Worm (Caenorhabditis elegans) whole organism, L4 larva: ENCODE data around the gene ZK177.3.
"Not testable (repeated sequence)": the region's sequence is repeated elsewhere in the genome, so short reads cannot be mapped to it uniquely, and the experiment has no call there.

Experiments used
- Y105C5A.15 ChIP-seq: fragments of 200-800 bp; sonication (Bioruptor generic); IDR thresholded peaks from 2 replicates; pipeline ENCODE4 v1.3.6; 2022; ENCODE audit warnings: missing genetic modification characterization, missing compliant biosample characterization
- pha-4 ChIP-seq, 2 experiments: fragments of 150-350 bp in 1 of 2; fragments of 200-800 bp in 1 of 2; sonication (Bioruptor generic) in 1 of 2; IDR thresholded peaks in 1 of 2; optimal IDR thresholded peaks in 1 of 2; 2 replicates each; pipeline versions ENCODE4 v1.3.6 to Lab custom; 2014 to 2022; ENCODE audit warnings: missing genetic modification characterization in 2 of 2, missing genetic modification reagents in 2 of 2, missing biosample characterization in 1 of 2, missing compliant biosample characterization in 1 of 2
- skn-1 ChIP-seq: fragments of 150-350 bp; optimal IDR thresholded peaks from 2 replicates; lab custom pipeline; 2014; ENCODE audit warnings: missing biosample characterization, missing genetic modification characterization

- not testable (repeated sequence) for TF ChIP-seq skn-1 (tag; lab: Kevin White, UChicago); Y105C5A.15; pha-4 (GFP tag; IDR thresholded peaks at IDR 0.05; lab: Robert Waterston, UW); pha-4 (tag; optimal IDR thresholded peaks at IDR 0.05; lab: Kevin White, UChicago)
Measured at ce11 chrII:5534939-5535338, 19.3 kb downstream of the ZK177.3 start, which contains the start of gene hlh-25.
